Worm (Caenorhabditis elegans) whole organism, late embryonic: ENCODE measurements around the gene nspb-9.

Source experiments
- Y22D7AL.16 ChIP-seq: sonication (generic microtip); optimal IDR thresholded peaks from 2 replicates; lab custom pipeline; 2016; ENCODE audit warnings: missing genetic modification characterization, missing compliant biosample characterization
- ama-1 ChIP-seq: fragments of 150-350 bp; optimal IDR thresholded peaks from 2 replicates; lab custom pipeline; 2014
- dve-1 ChIP-seq: sonication (generic microtip); optimal IDR thresholded peaks from 2 replicates; lab custom pipeline; 2017; ENCODE audit warnings: antibody characterized with exemption, mild to moderate bottlenecking, missing genetic modification characterization, missing compliant biosample characterization
- hlh-30 ChIP-seq: sonication (generic microtip); optimal IDR thresholded peaks from 2 replicates; lab custom pipeline; 2017; ENCODE audit warnings: antibody characterized with exemption, missing genetic modification characterization, missing compliant biosample characterization; ENCODE audit not compliant: insufficient read depth
- pqm-1 ChIP-seq: sonication (generic microtip); optimal IDR thresholded peaks from 2 replicates; lab custom pipeline; 2016; ENCODE audit warnings: missing genetic modification characterization, missing compliant biosample characterization
- tbx-7 ChIP-seq: sonication (generic microtip); optimal IDR thresholded peaks from 2 replicates; lab custom pipeline; 2016; ENCODE audit warnings: missing genotype, missing genetic modification characterization, missing compliant biosample characterization

DNA sequence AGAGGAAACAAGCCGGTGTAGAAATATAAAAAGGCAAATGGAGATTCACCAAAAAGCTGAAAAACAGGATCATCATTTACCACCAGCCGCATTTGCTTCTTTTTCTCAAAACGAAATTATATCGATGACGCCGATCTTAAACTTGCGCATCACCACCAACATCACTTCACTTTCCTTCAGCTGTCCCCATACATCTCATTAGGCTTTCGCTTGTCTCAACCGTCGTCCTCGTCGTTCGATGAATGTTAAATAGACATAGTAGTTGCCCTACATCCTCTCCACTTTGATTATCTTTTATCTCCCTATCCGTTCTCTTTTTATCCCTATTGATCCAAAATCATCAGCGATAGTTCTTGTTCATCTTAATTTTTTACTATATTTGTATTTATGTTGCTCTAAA, 46.2 kb downstream of the nspb-9 start:
- TF ChIP-seq ama-1 (no peak), Y22D7AL.16 (tag; lab: Kevin White, UChicago) (no peak), tbx-7 (tag; lab: Kevin White, UChicago) (no peak), hlh-30 (tag; lab: Kevin White, UChicago) (no peak), pqm-1 (tag; lab: Kevin White, UChicago) (no peak), dve-1 (tag; lab: Kevin White, UChicago) (no peak)
